Fruit fly (Drosophila melanogaster) whole organism, embryonic: ENCODE measurements around the gene CG10862.

Experiments
- BEAF-32 ChIP-seq: fragments of 200-800 bp; sonication (Bioruptor generic); optimal IDR thresholded peaks from 3 replicates; lab custom pipeline; 2017; ENCODE audit warnings: missing biosample characterization, missing genetic modification characterization, mild to moderate bottlenecking, moderate library complexity, missing genetic modification reagents
- CG1024 ChIP-seq: fragments of 200-800 bp; sonication (Bioruptor generic); IDR thresholded peaks from 2 replicates; pipeline ENCODE4 v1.3.6; 2022; ENCODE audit warnings: missing biosample characterization, missing genetic modification characterization
- CG10366 ChIP-seq: fragments of 200-800 bp; sonication (Bioruptor generic); IDR thresholded peaks from 2 replicates; pipeline ENCODE4 v1.3.6; 2022; ENCODE audit warnings: missing biosample characterization, missing genetic modification characterization
- CG11247 ChIP-seq: fragments of 200-800 bp; sonication (Bioruptor generic); IDR thresholded peaks from 2 replicates; pipeline ENCODE4 v1.3.6; 2022; ENCODE audit warnings: missing biosample characterization, missing genetic modification characterization
- CG11398 ChIP-seq: fragments of 200-800 bp; sonication (Bioruptor generic); optimal IDR thresholded peaks from 2 replicates; lab custom pipeline; 2016; ENCODE audit warnings: missing biosample characterization, missing genetic modification characterization
- CG11456 ChIP-seq: fragments of 200-800 bp; sonication (Bioruptor generic); IDR thresholded peaks from 3 replicates; pipeline ENCODE4 v1.3.6; 2022; ENCODE audit warnings: missing biosample characterization, missing genetic modification characterization
- CG11696 ChIP-seq: fragments of 200-800 bp; sonication (Bioruptor generic); IDR thresholded peaks from 2 replicates; pipeline ENCODE4 v1.3.6; 2022; ENCODE audit warnings: missing biosample characterization, missing genetic modification characterization
- CG12236 ChIP-seq: fragments of 200-800 bp; sonication (Bioruptor generic); optimal IDR thresholded peaks from 2 replicates; lab custom pipeline; 2016; ENCODE audit warnings: missing biosample characterization, missing genetic modification characterization
- CG12942 ChIP-seq: fragments of 200-800 bp; sonication (Bioruptor generic); optimal IDR thresholded peaks from 3 replicates; lab custom pipeline; 2016; ENCODE audit warnings: missing biosample characterization, missing genetic modification characterization
- CG17186 ChIP-seq: fragments of 200-800 bp; sonication (Bioruptor generic); optimal IDR thresholded peaks from 3 replicates; lab custom pipeline; 2017; ENCODE audit warnings: missing biosample characterization, missing genetic modification reagents, missing genetic modification characterization
- CG17359 ChIP-seq: fragments of 200-800 bp; sonication (Bioruptor generic); optimal IDR thresholded peaks from 3 replicates; lab custom pipeline; 2018; ENCODE audit warnings: missing biosample characterization, mild to moderate bottlenecking, missing genetic modification characterization, moderate library complexity
- CG17612 ChIP-seq: fragments of 200-800 bp; sonication (Bioruptor generic); IDR thresholded peaks from 2 replicates; pipeline ENCODE4 v1.3.6; 2022; ENCODE audit warnings: missing biosample characterization, missing genetic modification characterization
- CG30431 ChIP-seq: fragments of 200-800 bp; sonication (Bioruptor generic); optimal IDR thresholded peaks from 2 replicates; lab custom pipeline; 2017; ENCODE audit warnings: missing biosample characterization, missing genetic modification characterization
- CG31224 ChIP-seq: fragments of 200-800 bp; sonication (Bioruptor generic); IDR thresholded peaks from 2 replicates; pipeline ENCODE4 v1.3.6; 2022; ENCODE audit warnings: missing biosample characterization, missing genetic modification characterization
- CG32532 ChIP-seq: fragments of 200-800 bp; sonication (Bioruptor generic); IDR thresholded peaks from 2 replicates; pipeline ENCODE4 v1.3.6; 2022; ENCODE audit warnings: missing biosample characterization, missing genetic modification characterization
- CG4328 ChIP-seq: fragments of 200-800 bp; sonication (Bioruptor generic); optimal IDR thresholded peaks from 3 replicates; lab custom pipeline; 2017; ENCODE audit warnings: missing biosample characterization, missing genetic modification reagents, missing genetic modification characterization
- CG4360 ChIP-seq: fragments of 200-800 bp; sonication (Bioruptor generic); IDR thresholded peaks from 2 replicates; pipeline ENCODE4 v1.3.6; 2022; ENCODE audit warnings: missing biosample characterization, missing genetic modification characterization
- CG7745 ChIP-seq: fragments of 200-800 bp; sonication (Bioruptor generic); optimal IDR thresholded peaks from 2 replicates; lab custom pipeline; 2018; ENCODE audit warnings: missing biosample characterization, mild to moderate bottlenecking, missing genetic modification characterization, moderate library complexity
- CG8388 ChIP-seq: fragments of 200-800 bp; sonication (Bioruptor generic); optimal IDR thresholded peaks from 2 replicates; lab custom pipeline; 2019; ENCODE audit warnings: missing biosample characterization, mild to moderate bottlenecking, missing genetic modification characterization, moderate library complexity
- CG9876 ChIP-seq: fragments of 200-800 bp; sonication (Bioruptor generic); optimal IDR thresholded peaks from 2 replicates; lab custom pipeline; 2016; ENCODE audit warnings: missing biosample characterization, missing genetic modification characterization
- CrebB ChIP-seq: fragments of 200-800 bp; sonication (Bioruptor generic); optimal IDR thresholded peaks from 3 replicates; lab custom pipeline; 2018; ENCODE audit warnings: missing biosample characterization, mild to moderate bottlenecking, missing genetic modification characterization
- D ChIP-seq, 2 experiments: fragments of 200-800 bp in 1 of 2; fragments of >200 bp in 1 of 2; sonication (Bioruptor generic) in 1 of 2; optimal IDR thresholded peaks; 2 replicates in 1 of 2; 3 replicates in 1 of 2; lab custom pipeline; 2017; ENCODE audit warnings: mild to moderate bottlenecking in 1 of 2, missing biosample characterization in 1 of 2, missing genetic modification characterization in 1 of 2, missing genetic modification reagents in 1 of 2
- E2f2 ChIP-seq: fragments of 200-800 bp; sonication (Bioruptor generic); IDR thresholded peaks from 2 replicates; pipeline ENCODE4 v1.3.6; 2022; ENCODE audit warnings: missing biosample characterization, missing genetic modification characterization
- GATAe ChIP-seq: fragments of 200-800 bp; sonication (Bioruptor generic); conservative IDR thresholded peaks from 2 replicates; pipeline ENCODE4 v1.3.6; 2022; ENCODE audit warnings: missing biosample characterization, missing genetic modification characterization
- Max ChIP-seq: fragments of 200-800 bp; sonication (Bioruptor generic); optimal IDR thresholded peaks from 2 replicates; lab custom pipeline; 2016; ENCODE audit warnings: missing biosample characterization, mild to moderate bottlenecking, missing genetic modification characterization
- Myb ChIP-seq: fragments of 200-800 bp; sonication (Bioruptor generic); optimal IDR thresholded peaks from 2 replicates; lab custom pipeline; 2016; ENCODE audit warnings: missing biosample characterization, missing genetic modification characterization
- Nf-YC ChIP-seq: fragments of 200-800 bp; optimal IDR thresholded peaks from 3 replicates; lab custom pipeline; 2019; ENCODE audit warnings: missing biosample characterization, mild to moderate bottlenecking, missing genetic modification characterization, moderate library complexity
- Sox102F ChIP-seq: fragments of 200-800 bp; sonication (Bioruptor generic); optimal IDR thresholded peaks from 2 replicates; lab custom pipeline; 2018; ENCODE audit warnings: missing biosample characterization, mild to moderate bottlenecking, missing genetic modification characterization, moderate library complexity
- Tbp ChIP-seq: fragments of >200 bp; optimal IDR thresholded peaks from 2 replicates; lab custom pipeline; 2018; ENCODE audit warnings: missing biosample characterization, missing genetic modification characterization
- Vsx1 ChIP-seq: fragments of 200-800 bp; sonication (Bioruptor generic); optimal IDR thresholded peaks from 2 replicates; lab custom pipeline; 2017; ENCODE audit warnings: missing biosample characterization, mild to moderate bottlenecking, missing genetic modification characterization, missing genetic modification reagents
- Xbp1 ChIP-seq: fragments of 200-800 bp; sonication (Bioruptor generic); optimal IDR thresholded peaks from 3 replicates; lab custom pipeline; 2016; ENCODE audit warnings: missing biosample characterization, mild to moderate bottlenecking, missing genetic modification characterization
- Xrp1 ChIP-seq: fragments of 200-800 bp; sonication (Bioruptor generic); IDR thresholded peaks from 2 replicates; pipeline ENCODE4 v1.3.6; 2022; ENCODE audit warnings: missing biosample characterization, missing genetic modification characterization
- abd-A ChIP-seq: fragments of 200-800 bp; sonication (Bioruptor generic); optimal IDR thresholded peaks from 3 replicates; lab custom pipeline; 2019; ENCODE audit warnings: missing biosample characterization, mild to moderate bottlenecking, missing genetic modification characterization, moderate library complexity
- ase ChIP-seq: fragments of 200-800 bp; sonication (Bioruptor generic); IDR thresholded peaks from 3 replicates; pipeline ENCODE4 v1.3.6; 2022; ENCODE audit warnings: missing biosample characterization, missing genetic modification characterization
- chif ChIP-seq, 2 experiments: fragments of 200-800 bp; sonication (Bioruptor generic); optimal IDR thresholded peaks; 3 replicates each; lab custom pipeline; 2016; ENCODE audit warnings: missing biosample characterization in 2 of 2, missing genetic modification characterization in 2 of 2
- corto ChIP-seq: fragments of 200-800 bp; sonication (Bioruptor generic); optimal IDR thresholded peaks from 2 replicates; lab custom pipeline; 2016; ENCODE audit warnings: missing biosample characterization, mild to moderate bottlenecking, missing genetic modification characterization, moderate library complexity
- ftz-f1 ChIP-seq: fragments of 200-800 bp; sonication (Bioruptor generic); optimal IDR thresholded peaks from 2 replicates; lab custom pipeline; 2016; ENCODE audit warnings: missing biosample characterization, missing genetic modification characterization
- gcm ChIP-seq: fragments of 200-800 bp; sonication (Bioruptor generic); optimal IDR thresholded peaks from 2 replicates; lab custom pipeline; 2019; ENCODE audit warnings: missing biosample characterization, mild to moderate bottlenecking, missing genetic modification characterization, moderate library complexity
- gcm2 ChIP-seq: fragments of 200-800 bp; sonication (Bioruptor generic); optimal IDR thresholded peaks from 2 replicates; lab custom pipeline; 2016; ENCODE audit warnings: missing biosample characterization, missing genetic modification characterization
- her ChIP-seq: fragments of 200-800 bp; sonication (Bioruptor generic); optimal IDR thresholded peaks from 2 replicates; lab custom pipeline; 2016; ENCODE audit warnings: missing biosample characterization, missing genetic modification characterization
- kay ChIP-seq: fragments of 200-800 bp; sonication (Bioruptor generic); optimal IDR thresholded peaks from 2 replicates; lab custom pipeline; 2016; ENCODE audit warnings: missing biosample characterization, missing genetic modification characterization
- lilli ChIP-seq: fragments of 200-800 bp; sonication (Bioruptor generic); optimal IDR thresholded peaks from 3 replicates; lab custom pipeline; 2016; ENCODE audit warnings: missing biosample characterization, missing genetic modification characterization
- mld ChIP-seq: fragments of 200-800 bp; sonication (Bioruptor generic); IDR thresholded peaks from 3 replicates; pipeline ENCODE4 v1.3.6; 2022; ENCODE audit warnings: missing biosample characterization, missing genetic modification characterization; ENCODE audit not compliant: partially characterized antibody
- nerfin-2 ChIP-seq: fragments of 200-800 bp; sonication (Bioruptor generic); IDR thresholded peaks from 2 replicates; pipeline ENCODE4 v1.3.6; 2022; ENCODE audit warnings: missing biosample characterization, missing genetic modification characterization; ENCODE audit not compliant: partially characterized antibody
- otp ChIP-seq: fragments of 200-800 bp; sonication (Bioruptor generic); IDR thresholded peaks from 3 replicates; pipeline ENCODE4, ENCODE4 v1.3.6; 2022; ENCODE audit warnings: missing biosample characterization, missing genetic modification characterization
- sc ChIP-seq, 3 experiments: fragments of >200 bp in 2 of 3; fragments of 200-800 bp in 1 of 3; sonication (Bioruptor generic) in 1 of 3; optimal IDR thresholded peaks; 2 replicates in 2 of 3; 3 replicates in 1 of 3; lab custom pipeline; 2017; ENCODE audit warnings: mild to moderate bottlenecking in 1 of 3, missing biosample characterization in 1 of 3, missing genetic modification characterization in 1 of 3, missing genetic modification reagents in 1 of 3
- tx ChIP-seq: fragments of 200-800 bp; sonication (Bioruptor generic); optimal IDR thresholded peaks from 2 replicates; lab custom pipeline; 2016; ENCODE audit warnings: missing biosample characterization, missing genetic modification characterization
- vfl ChIP-seq: fragments of 200-800 bp; sonication (Bioruptor generic); optimal IDR thresholded peaks from 2 replicates; lab custom pipeline; 2016; ENCODE audit warnings: missing biosample characterization, missing genetic modification characterization
- wdn ChIP-seq: fragments of 200-800 bp; sonication (Bioruptor generic); IDR thresholded peaks from 2 replicates; pipeline ENCODE4 v1.3.6; 2022; ENCODE audit warnings: missing biosample characterization, missing genetic modification characterization
- zfh1 ChIP-seq: fragments of 200-800 bp; sonication (Bioruptor generic); IDR thresholded peaks from 3 replicates; pipeline ENCODE4 v1.3.6; 2022; ENCODE audit warnings: missing biosample characterization, missing genetic modification characterization

Gene CG10862

dm6 chr3L:3616344-3616743 lies 38.2 kb downstream of the CG10862 start (continued):
- TF ChIP-seq E2f2 (GFP tag; lab: Robert Waterston, UW), result 0 out of 2 replicates have a peak, but pooled peaks have one; percentile 27
- peak; percentile 73 for TF ChIP-seq CG1024 (GFP tag; lab: Robert Waterston, UW)
- peak; percentile 49; the same call in 1 of the 2 replicates for TF ChIP-seq CG17612 (GFP tag; lab: Robert Waterston, UW)
- peak; percentile 89 for TF ChIP-seq ase (GFP tag; lab: Robert Waterston, UW)
- TF ChIP-seq CG11247 (GFP tag; lab: Robert Waterston, UW), result peak; percentile 90
- no peak for TF ChIP-seq corto (GFP tag; lab: Kevin White, UChicago)
- peak; percentile 42 for TF ChIP-seq CG12236 (GFP tag; lab: Kevin White, UChicago)
- peak; percentile 78 for TF ChIP-seq otp (GFP tag; lab: Robert Waterston, UW)
- peak; percentile 84 for TF ChIP-seq CG10366 (GFP tag; lab: Robert Waterston, UW)
- peak; percentile 69 for TF ChIP-seq Nf-YC (tag; lab: Kevin White, UChicago)
- no peak for TF ChIP-seq CG11696 (GFP tag; lab: Robert Waterston, UW)
- TF ChIP-seq Max (GFP tag; lab: Kevin White, UChicago), result no peak
- TF ChIP-seq CG11398 (GFP tag; lab: Kevin White, UChicago), result peak; percentile 45
- no peak for TF ChIP-seq sc (optimal IDR thresholded peaks at IDR 0.05; lab: Kevin White, UChicago)
- peak; percentile 61 for TF ChIP-seq sc (GFP tag; optimal IDR thresholded peaks at IDR 0.05; lab: Kevin White, UChicago)
- TF ChIP-seq nerfin-2, result no peak
- TF ChIP-seq lilli (GFP tag; lab: Kevin White, UChicago), result peak; percentile 89
- peak; percentile 32 for TF ChIP-seq gcm (GFP tag; lab: Kevin White, UChicago)
- TF ChIP-seq CG7745, result no peak
- peak; percentile 64; the same call in 1 of the 2 replicates for TF ChIP-seq wdn (GFP tag; lab: Robert Waterston, UW)
- peak; percentile 22 for TF ChIP-seq ftz-f1 (GFP tag; lab: Kevin White, UChicago)
- TF ChIP-seq kay (GFP tag; lab: Kevin White, UChicago), result peak; percentile 39
- TF ChIP-seq vfl (GFP tag; lab: Kevin White, UChicago), result no peak
- peak; percentile 51 for TF ChIP-seq CG4328
- TF ChIP-seq Vsx1 (GFP tag; lab: Kevin White, UChicago), result peak; percentile 43
- TF ChIP-seq Xrp1 (GFP tag; lab: Robert Waterston, UW), result 0 out of 2 replicates have a peak, but pooled peaks have one; percentile 30
- peak; percentile 26 for TF ChIP-seq CG8388 (GFP tag; lab: Kevin White, UChicago)
- no peak for TF ChIP-seq D (optimal IDR thresholded peaks at IDR 0.05; lab: Kevin White, UChicago)
- peak; percentile 34 for TF ChIP-seq D (GFP tag; optimal IDR thresholded peaks at IDR 0.05; lab: Kevin White, UChicago)
- no peak for TF ChIP-seq GATAe (GFP tag; lab: Robert Waterston, UW)
- TF ChIP-seq abd-A (tag; lab: Kevin White, UChicago), result no peak
- peak; percentile 62 for TF ChIP-seq Myb (GFP tag; lab: Kevin White, UChicago)
- TF ChIP-seq Tbp (GFP tag; lab: Kevin White, UChicago), result no peak
- peak; percentile 71 to 92 for TF ChIP-seq chif (GFP tag; optimal IDR thresholded peaks at IDR 0.05; lab: Kevin White, UChicago)
- peak; percentile 98 for TF ChIP-seq CG11456
- TF ChIP-seq BEAF-32 (GFP tag; lab: Kevin White, UChicago), result no peak
- TF ChIP-seq CrebB (tag; lab: Kevin White, UChicago), result peak; percentile 9
- 0 out of 2 replicates have a peak, but pooled peaks have one; percentile 42 for TF ChIP-seq CG4360 (GFP tag; lab: Robert Waterston, UW)
- TF ChIP-seq gcm2 (GFP tag; lab: Kevin White, UChicago), result peak; percentile 6
- TF ChIP-seq CG30431 (GFP tag; lab: Kevin White, UChicago), result peak; percentile 57
- TF ChIP-seq CG17359 (tag; lab: Kevin White, UChicago), result peak; percentile 83
- peak; percentile 86 for TF ChIP-seq CG9876
- peak; percentile 95 for TF ChIP-seq CG32532 (GFP tag; lab: Robert Waterston, UW)
- TF ChIP-seq mld (GFP tag; lab: Robert Waterston, UW), result no peak
- peak; percentile 89 for TF ChIP-seq zfh1 (GFP tag; lab: Robert Waterston, UW)
- TF ChIP-seq tx (GFP tag; lab: Kevin White, UChicago), result peak; percentile 53
- no peak for TF ChIP-seq CG17186
- TF ChIP-seq Sox102F (GFP tag; lab: Kevin White, UChicago), result peak; percentile 89
- peak; percentile 49 for TF ChIP-seq her (GFP tag; lab: Kevin White, UChicago)
- peak; percentile 70 for TF ChIP-seq CG12942
- peak; percentile 95 for TF ChIP-seq Xbp1
- 0 out of 2 replicates have a peak, but pooled peaks have one; percentile 28 for TF ChIP-seq CG31224 (GFP tag; lab: Robert Waterston, UW)
